Fruit fly (Drosophila melanogaster) Kc167 (cell line): ENCODE measurements around the gene lin-28.

ENCODE experiments used
- insv ChIP-seq: fragments of >200 bp; optimal IDR thresholded peaks from 3 replicates; lab custom pipeline; 2018; ENCODE audit warnings: missing external identifiers
- psq ChIP-seq: fragments of >200 bp; optimal IDR thresholded peaks from 2 replicates; lab custom pipeline; 2017; ENCODE audit warnings: missing external identifiers

dm6 chr3L:5662071-5662470 lies 7.6 kb downstream of the lin-28 start, which contains the start of gene Sse:
- TF ChIP-seq insv (lab: Kevin White, UChicago) (no peak), psq (lab: Kevin White, UChicago) (no peak)
